Worm (Caenorhabditis elegans) whole organism, mixed stage, embryonic: ENCODE data around the gene chil-3.

Experiments used
- M03D4.4 ChIP-seq: sonication (generic microtip); optimal IDR thresholded peaks from 2 replicates; lab custom pipeline; 2017; ENCODE audit warnings: mild to moderate bottlenecking, missing genetic modification characterization, missing compliant biosample characterization
- bed-3 ChIP-seq: fragments of 200-800 bp; sonication (Bioruptor generic); optimal IDR thresholded peaks from 3 replicates; lab custom pipeline; 2018; ENCODE audit warnings: mild to moderate bottlenecking, missing genetic modification characterization, moderate library complexity, missing compliant biosample characterization
- blmp-1 ChIP-seq: fragments of 150-350 bp; optimal IDR thresholded peaks from 2 replicates; lab custom pipeline; 2014; ENCODE audit warnings: missing biosample characterization, missing genetic modification characterization
- ceh-43 ChIP-seq: fragments of 200-800 bp; sonication (Bioruptor generic); optimal IDR thresholded peaks from 2 replicates; lab custom pipeline; 2018; ENCODE audit warnings: mild to moderate bottlenecking, missing genetic modification characterization, moderate library complexity, missing compliant biosample characterization
- ceh-83 ChIP-seq: fragments of 200-800 bp; sonication (Bioruptor generic); optimal IDR thresholded peaks from 2 replicates; lab custom pipeline; 2018; ENCODE audit warnings: mild to moderate bottlenecking, missing genetic modification characterization, missing compliant biosample characterization
- ces-1 ChIP-seq: fragments of 150-350 bp; optimal IDR thresholded peaks from 2 replicates; lab custom pipeline; 2014; ENCODE audit warnings: missing biosample characterization, missing genetic modification reagents, missing genetic modification characterization
- cnd-1 ChIP-seq: fragments of 200-800 bp; sonication (Bioruptor generic); optimal IDR thresholded peaks from 2 replicates; lab custom pipeline; 2018; ENCODE audit warnings: mild to moderate bottlenecking, missing genetic modification characterization, missing compliant biosample characterization
- drap-1 ChIP-seq: fragments of 200-800 bp; sonication (Bioruptor generic); optimal IDR thresholded peaks from 3 replicates; lab custom pipeline; 2018; ENCODE audit warnings: mild to moderate bottlenecking, missing genetic modification characterization, missing compliant biosample characterization
- elt-1 ChIP-seq: sonication (generic microtip); optimal IDR thresholded peaks from 2 replicates; lab custom pipeline; 2017; ENCODE audit warnings: missing genetic modification characterization, mild to moderate bottlenecking, missing compliant biosample characterization, antibody characterized with exemption, moderate library complexity, borderline replicate concordance; ENCODE audit not compliant: insufficient read depth
- elt-3 ChIP-seq: fragments of 150-350 bp; optimal IDR thresholded peaks from 2 replicates; lab custom pipeline; 2014; ENCODE audit warnings: missing biosample characterization, missing genetic modification characterization
- flh-1 ChIP-seq: fragments of 200-800 bp; sonication (Bioruptor generic); optimal IDR thresholded peaks from 2 replicates; lab custom pipeline; 2018; ENCODE audit warnings: mild to moderate bottlenecking, missing genetic modification characterization, moderate library complexity, missing compliant biosample characterization
- ham-2 ChIP-seq: fragments of 200-800 bp; sonication (Bioruptor generic); optimal IDR thresholded peaks from 2 replicates; lab custom pipeline; 2018; ENCODE audit warnings: mild to moderate bottlenecking, missing genetic modification characterization, missing compliant biosample characterization
- hlh-1 ChIP-seq: fragments of 150-350 bp; optimal IDR thresholded peaks from 2 replicates; lab custom pipeline; 2014; ENCODE audit warnings: missing biosample characterization, missing genetic modification reagents, missing genetic modification characterization
- lin-13 ChIP-seq: fragments of 150-350 bp; optimal IDR thresholded peaks from 2 replicates; lab custom pipeline; 2014; ENCODE audit warnings: missing biosample characterization, missing genetic modification characterization
- lin-32 ChIP-seq: fragments of 200-800 bp; sonication (Bioruptor generic); optimal IDR thresholded peaks from 2 replicates; lab custom pipeline; 2018; ENCODE audit warnings: mild to moderate bottlenecking, missing genetic modification characterization, missing compliant biosample characterization
- lsy-2 ChIP-seq: fragments of 150-350 bp; optimal IDR thresholded peaks from 2 replicates; lab custom pipeline; 2014; ENCODE audit warnings: missing biosample characterization, missing genetic modification characterization
- mab-5 ChIP-seq: fragments of 150-350 bp; optimal IDR thresholded peaks from 2 replicates; lab custom pipeline; 2014; ENCODE audit warnings: missing biosample characterization, missing genetic modification characterization
- mep-1 ChIP-seq: fragments of 150-350 bp; optimal IDR thresholded peaks from 2 replicates; lab custom pipeline; 2017; ENCODE audit warnings: missing biosample characterization, missing genetic modification reagents, missing genetic modification characterization, inconsistent platforms
- mls-2 ChIP-seq: sonication (generic microtip); optimal IDR thresholded peaks from 2 replicates; lab custom pipeline; 2016; ENCODE audit warnings: mild to moderate bottlenecking, missing genetic modification characterization, moderate library complexity, missing compliant biosample characterization
- nhr-12 ChIP-seq: fragments of 150-350 bp; optimal IDR thresholded peaks from 2 replicates; lab custom pipeline; 2014; ENCODE audit warnings: missing biosample characterization, missing genetic modification characterization
- nhr-2 ChIP-seq: fragments of 150-350 bp; optimal IDR thresholded peaks from 2 replicates; lab custom pipeline; 2014; ENCODE audit warnings: missing biosample characterization, missing genetic modification characterization
- nhr-237 ChIP-seq: fragments of 150-350 bp; optimal IDR thresholded peaks from 2 replicates; lab custom pipeline; 2014; ENCODE audit warnings: missing biosample characterization, missing genetic modification characterization
- nhr-76 ChIP-seq: sonication (generic microtip); optimal IDR thresholded peaks from 2 replicates; lab custom pipeline; 2017; ENCODE audit warnings: missing biosample characterization, missing genetic modification characterization
- pha-4 ChIP-seq: fragments of 150-350 bp; optimal IDR thresholded peaks from 2 replicates; lab custom pipeline; 2018; ENCODE audit warnings: missing biosample characterization, missing genetic modification reagents, missing genetic modification characterization
- sem-2 ChIP-seq: fragments of 200-800 bp; sonication (Bioruptor generic); optimal IDR thresholded peaks from 2 replicates; lab custom pipeline; 2018; ENCODE audit warnings: mild to moderate bottlenecking, missing genetic modification characterization, missing compliant biosample characterization
- snpc-4 ChIP-seq: fragments of 150-350 bp; optimal IDR thresholded peaks from 2 replicates; lab custom pipeline; 2014; ENCODE audit warnings: missing biosample characterization, missing genetic modification characterization
- tbx-8 ChIP-seq: fragments of 200-800 bp; sonication (Bioruptor generic); optimal IDR thresholded peaks from 2 replicates; lab custom pipeline; 2018; ENCODE audit warnings: mild to moderate bottlenecking, missing genetic modification characterization, moderate library complexity, missing compliant biosample characterization
- unc-120 ChIP-seq: sonication (generic microtip); optimal IDR thresholded peaks from 2 replicates; lab custom pipeline; 2017; ENCODE audit warnings: missing genetic modification characterization, missing compliant biosample characterization; ENCODE audit not compliant: poor library complexity, severe bottlenecking
- unc-39 ChIP-seq: fragments of 150-350 bp; optimal IDR thresholded peaks from 2 replicates; lab custom pipeline; 2014; ENCODE audit warnings: missing biosample characterization, missing genetic modification characterization
- unc-62 ChIP-seq: fragments of 150-350 bp; optimal IDR thresholded peaks from 2 replicates; lab custom pipeline; 2014; ENCODE audit warnings: missing biosample characterization, missing genetic modification reagents, missing genetic modification characterization
- zip-8 ChIP-seq: fragments of 150-350 bp; optimal IDR thresholded peaks from 2 replicates; lab custom pipeline; 2014; ENCODE audit warnings: missing biosample characterization, missing genetic modification characterization
- ztf-11 ChIP-seq: fragments of 150-350 bp; optimal IDR thresholded peaks from 2 replicates; lab custom pipeline; 2014; ENCODE audit warnings: missing biosample characterization, missing genetic modification characterization

The chil-3 gene

DNA sequence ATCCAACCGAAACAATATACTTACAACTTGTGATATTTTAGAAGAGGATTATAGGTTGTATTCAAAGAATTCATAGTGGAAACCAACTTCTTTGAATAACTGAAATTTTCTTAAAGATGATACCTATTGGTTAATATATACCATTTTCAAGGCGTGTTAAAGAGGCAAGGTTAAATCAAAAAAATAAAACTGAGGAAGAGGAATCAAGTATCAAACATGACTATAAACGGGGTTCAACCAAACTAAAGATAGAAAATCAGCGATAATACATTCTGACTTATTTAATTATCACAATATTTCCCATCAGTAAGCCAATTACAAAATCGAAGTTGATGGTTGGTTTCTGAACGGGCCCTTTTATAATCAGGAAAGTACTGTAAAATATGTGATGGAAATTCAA lies at the start of gene chil-3:
TSS of gene chil-3 (minus strand) at position 101 of the 400 bp plus-strand sequence.
- TF ChIP-seq sem-2 (GFP tag; lab: Kevin White, UChicago) (no peak), nhr-76 (tag; lab: Kevin White, UChicago) (no peak), bed-3 (GFP tag; lab: Kevin White, UChicago) (no peak), nhr-12 (tag; lab: Kevin White, UChicago) (no peak), ceh-43 (GFP tag; lab: Kevin White, UChicago) (no peak), unc-62 (GFP tag; lab: Kevin White, UChicago) (no peak), mls-2 (tag; lab: Kevin White, UChicago) (no peak), hlh-1 (tag; lab: Kevin White, UChicago) (no peak), mep-1 (tag; lab: Kevin White, UChicago) (no peak), ham-2 (no peak), blmp-1 (no peak), lsy-2 (no peak)
- TF ChIP-seq, all 35 proteins: peak for 0

DNA sequence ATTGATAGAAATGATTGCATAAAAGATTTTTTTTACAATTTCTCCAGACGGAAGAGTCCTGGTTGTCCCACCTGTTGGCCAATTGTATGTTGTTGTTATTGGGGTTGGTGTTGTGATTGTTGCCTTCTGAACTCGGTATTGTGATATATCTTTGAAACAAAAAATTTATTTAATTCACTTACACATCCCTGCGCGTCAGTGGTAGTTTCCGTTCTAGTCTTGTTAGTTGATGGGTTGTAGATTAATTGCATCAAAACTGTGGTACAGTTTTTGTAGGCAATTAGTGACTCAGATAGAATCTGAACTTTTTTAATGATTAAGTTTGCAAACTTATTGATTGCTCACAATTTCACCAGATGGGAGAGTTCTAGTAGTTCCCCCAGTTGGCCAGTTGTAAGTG lies 43.2 kb upstream of the chil-3 start:
- TF ChIP-seq lin-13, result no peak
- no peak for TF ChIP-seq lin-32 (GFP tag; lab: Kevin White, UChicago)
- no peak for TF ChIP-seq hlh-1 (tag; lab: Kevin White, UChicago)
- TF ChIP-seq, all 35 proteins: peak for 0

DNA sequence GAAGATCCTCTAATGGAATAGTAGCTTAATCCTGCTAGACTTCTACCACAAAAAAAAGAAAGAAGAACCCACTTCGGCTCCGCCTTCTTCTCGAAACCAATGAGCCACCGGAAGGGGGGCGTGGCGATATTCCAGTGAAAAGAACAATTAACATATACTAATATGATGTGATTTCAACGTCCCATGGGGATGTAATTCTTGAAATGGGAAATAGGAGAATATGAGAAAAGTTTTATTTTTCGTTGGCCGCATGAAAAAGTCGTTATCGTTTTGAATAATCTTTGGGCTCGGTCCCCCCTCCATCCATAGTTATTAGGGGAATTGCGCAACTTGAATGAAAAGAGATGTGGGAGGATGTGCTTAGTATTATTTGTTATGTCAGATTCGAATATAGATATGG lies 39.0 kb upstream of the chil-3 start, which contains the start of gene unc-4:
TSS of gene unc-4 (minus strand) at position 101 of the 400 bp plus-strand sequence.
- TF ChIP-seq nhr-12 (tag; lab: Kevin White, UChicago) (no peak), ceh-43 (GFP tag; lab: Kevin White, UChicago) (no peak), tbx-8 (GFP tag; lab: Kevin White, UChicago) (no peak), flh-1 (no peak), elt-3 (tag; lab: Kevin White, UChicago) (no peak), ham-2 (no peak), drap-1 (GFP tag; lab: Kevin White, UChicago) (no peak), ztf-11 (tag; lab: Kevin White, UChicago) (no peak), snpc-4 (tag; lab: Kevin White, UChicago) (no peak), cnd-1 (tag; lab: Kevin White, UChicago) (no peak), ces-1 (no peak), bed-3 (GFP tag; lab: Kevin White, UChicago) (no peak), unc-120 (tag; lab: Kevin White, UChicago) (no peak)

DNA sequence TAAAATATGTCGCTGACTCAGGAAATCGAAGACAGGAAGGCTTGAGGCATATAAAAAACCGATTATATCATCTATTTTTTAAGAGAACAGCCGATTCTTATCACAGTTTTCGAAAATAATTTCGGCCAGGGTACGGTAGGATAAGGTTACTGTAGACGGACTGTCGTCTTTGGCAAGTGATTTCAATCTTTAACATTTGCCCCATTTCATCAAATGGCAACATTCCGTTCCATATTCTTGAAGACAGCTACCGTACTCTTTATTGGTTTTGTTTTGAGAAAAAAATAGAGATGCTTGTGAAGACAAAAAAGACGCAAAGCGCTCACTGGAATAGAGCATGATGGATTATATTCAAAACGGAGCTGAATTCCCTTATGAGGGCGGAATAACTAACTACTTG lies 37.5 kb upstream of the chil-3 start:
- TF ChIP-seq lin-32 (GFP tag; lab: Kevin White, UChicago) (no peak), pha-4 (tag; lab: Kevin White, UChicago) (no peak), nhr-76 (tag; lab: Kevin White, UChicago) (no peak), drap-1 (GFP tag; lab: Kevin White, UChicago) (no peak), sem-2 (GFP tag; lab: Kevin White, UChicago) (no peak), nhr-12 (tag; lab: Kevin White, UChicago) (no peak), zip-8 (tag; lab: Kevin White, UChicago) (no peak), elt-1 (tag; lab: Kevin White, UChicago) (no peak), nhr-2 (tag; lab: Kevin White, UChicago) (no peak), M03D4.4 (no peak), elt-3 (tag; lab: Kevin White, UChicago) (no peak), hlh-1 (tag; lab: Kevin White, UChicago) (no peak)

DNA sequence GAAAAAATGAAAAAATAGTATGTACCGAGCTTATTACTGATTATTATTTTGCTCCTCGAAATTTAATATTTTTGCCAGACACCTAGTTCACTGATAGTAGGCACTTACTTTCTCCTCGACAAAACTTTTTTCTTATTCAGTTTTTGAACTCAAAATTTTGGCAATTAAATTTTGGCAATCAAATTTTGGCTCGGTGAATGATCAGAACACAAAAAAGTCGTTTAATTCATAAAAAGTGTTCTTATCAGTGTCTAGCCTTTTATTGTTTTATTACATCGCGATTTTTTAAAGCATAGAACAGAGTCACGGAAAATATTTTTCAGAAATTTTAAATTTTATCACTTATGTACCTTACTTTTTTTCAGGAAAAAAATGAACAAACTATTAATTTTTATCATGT lies 33.9 kb upstream of the chil-3 start:
- TF ChIP-seq mep-1 (tag; lab: Kevin White, UChicago) (no peak), zip-8 (tag; lab: Kevin White, UChicago) (no peak), mab-5 (tag; lab: Kevin White, UChicago) (no peak), bed-3 (GFP tag; lab: Kevin White, UChicago) (no peak), ceh-83 (no peak), drap-1 (GFP tag; lab: Kevin White, UChicago) (no peak), nhr-237 (no peak), nhr-12 (tag; lab: Kevin White, UChicago) (no peak), unc-39 (tag; lab: Kevin White, UChicago) (no peak), unc-120 (tag; lab: Kevin White, UChicago) (no peak)
- TF ChIP-seq, all 35 proteins: peak for 0
